Fruit fly (Drosophila melanogaster): Measurements from ENCODE around the gene CG32809.

DNA sequence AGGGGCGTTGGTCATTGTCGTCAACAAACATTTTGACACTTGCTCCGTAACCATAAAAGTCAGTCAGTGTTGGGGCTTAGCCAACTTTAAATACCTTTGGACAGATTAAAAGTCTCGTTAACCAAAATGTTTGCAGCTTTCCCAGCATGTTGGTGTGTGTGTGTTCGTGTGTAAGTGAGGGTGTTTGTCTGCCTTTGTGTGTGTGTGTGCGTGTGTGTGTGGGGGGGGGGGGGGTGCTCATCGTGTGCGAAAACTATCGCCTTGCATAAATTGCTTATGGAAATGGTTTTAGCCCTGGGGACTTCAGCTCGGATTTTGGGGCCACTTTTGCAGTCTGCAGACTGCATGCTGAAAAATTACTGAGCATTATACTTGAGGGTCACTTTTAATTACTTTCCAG is 22.3 kb upstream of the CG32809 start:
- TF ChIP-seq rgr (GFP tag; optimal IDR thresholded peaks at IDR 0.05), result no peak
- TF ChIP-seq Dif (GFP tag; optimal IDR thresholded peaks at IDR 0.05; ENCODE audit: partially characterized antibody), result no peak
- no peak for TF ChIP-seq br (GFP tag; optimal IDR thresholded peaks at IDR 0.05)
- TF ChIP-seq h (GFP tag; optimal IDR thresholded peaks at IDR 0.05), result no peak
- no peak for TF ChIP-seq Myc (optimal IDR thresholded peaks at IDR 0.05)
- TF ChIP-seq brk (GFP tag; optimal IDR thresholded peaks at IDR 0.05), result no peak
- no peak for TF ChIP-seq lola (GFP tag; optimal IDR thresholded peaks at IDR 0.05)
- TF ChIP-seq Sp1 (GFP tag; optimal IDR thresholded peaks at IDR 0.05), result no peak
- TF ChIP-seq usp (GFP tag; optimal IDR thresholded peaks at IDR 0.05), result no peak
- no peak for TF ChIP-seq psq (GFP tag; optimal IDR thresholded peaks at IDR 0.05)
- peak; percentile 92 for TF ChIP-seq Dfd (GFP tag; optimal IDR thresholded peaks at IDR 0.05)
- TF ChIP-seq pan (optimal IDR thresholded peaks at IDR 0.05), result no peak
- no peak for TF ChIP-seq CrebA (GFP tag; optimal IDR thresholded peaks at IDR 0.05; ENCODE audit: borderline replicate concordance)
- TF ChIP-seq Abd-B (GFP tag; optimal IDR thresholded peaks at IDR 0.05), result no peak

Data from whole organism, wandering third instar larva.